Worm (Caenorhabditis elegans) whole organism, L4/young adult: ENCODE results near the gene ftr-1.

Source experiments
- W03F9.2 ChIP-seq: fragments of 150-350 bp; optimal IDR thresholded peaks from 2 replicates; lab custom pipeline; 2014; ENCODE audit warnings: missing biosample characterization, missing genetic modification characterization
- dao-5 ChIP-seq: sonication (generic microtip); optimal IDR thresholded peaks from 2 replicates; lab custom pipeline; 2016; ENCODE audit warnings: missing genotype, missing genetic modification characterization, moderate library complexity, missing compliant biosample characterization
- him-1 ChIP-seq: sonication (generic microtip); optimal IDR thresholded peaks from 2 replicates; lab custom pipeline; 2016; ENCODE audit warnings: missing genotype, missing genetic modification reagents, missing genetic modification characterization, missing compliant biosample characterization

ce11 chrV:20151432-20151831 is 45.3 kb upstream of the ftr-1 start, which contains the start of gene F19B2.7:
- TF ChIP-seq W03F9.2 (tag; lab: Kevin White, UChicago) = no peak
- TF ChIP-seq him-1 (tag; lab: Kevin White, UChicago) = no peak
- TF ChIP-seq dao-5 (tag; lab: Kevin White, UChicago) = no peak
